Fruit fly (Drosophila melanogaster) S2 (cell line): ENCODE results near the gene sinu.

Experiments
- CG8478 ChIP-seq: fragments of >200 bp; optimal IDR thresholded peaks from 2 replicates; lab custom pipeline; 2018
- CTCF ChIP-seq, 2 experiments: fragments of >200 bp; optimal IDR thresholded peaks; 2 replicates each; lab custom pipeline; 2018

dm6 chr3L:5511959-5512358, 49.4 kb downstream of the sinu start:
- no peak for TF ChIP-seq CG8478 (lab: Kevin White, UChicago)
- no peak for TF ChIP-seq CTCF (optimal IDR thresholded peaks at IDR 0.05; lab: Kevin White, UChicago)
